Worm (Caenorhabditis elegans): ENCODE measurements around the gene Y69H2.10.

- TF ChIP-seq him-1 (tag; optimal IDR thresholded peaks at IDR 0.05) (no peak), W03F9.2 (tag; optimal IDR thresholded peaks at IDR 0.05) (no peak), dao-5 (tag; optimal IDR thresholded peaks at IDR 0.05) (no peak)
These were observed 49.9 kb downstream of the Y69H2.10 start, which contains the start of gene Y17D7C.2 for ce11 chrV:18719956-18720489.

All from whole organism, L4/young adult.